Fruit fly (Drosophila melanogaster) whole organism, embryonic: Measurements from ENCODE around the gene galla-2.

ENCODE experiments used
- ATbp ChIP-seq: fragments of 200-800 bp; sonication (Bioruptor generic); optimal IDR thresholded peaks from 2 replicates; lab custom pipeline; 2017; ENCODE audit warnings: missing biosample characterization, mild to moderate bottlenecking, missing genetic modification characterization, missing genetic modification reagents
- Adf1 ChIP-seq: fragments of 200-800 bp; sonication (Bioruptor generic); IDR thresholded peaks from 2 replicates; pipeline ENCODE4 v1.3.6; 2022; ENCODE audit warnings: missing biosample characterization, missing genetic modification characterization
- Atf-2 ChIP-seq: fragments of 200-800 bp; sonication (Bioruptor generic); optimal IDR thresholded peaks from 2 replicates; lab custom pipeline; 2016; ENCODE audit warnings: missing biosample characterization, missing genetic modification characterization
- B-H1 ChIP-seq: fragments of 200-800 bp; sonication (Bioruptor generic); IDR thresholded peaks from 3 replicates; pipeline ENCODE4 v1.3.6; 2022; ENCODE audit warnings: missing biosample characterization, missing genetic modification characterization
- CG10366 ChIP-seq: fragments of 200-800 bp; sonication (Bioruptor generic); IDR thresholded peaks from 2 replicates; pipeline ENCODE4 v1.3.6; 2022; ENCODE audit warnings: missing biosample characterization, missing genetic modification characterization
- CG10959 ChIP-seq: fragments of 200-800 bp; sonication (Bioruptor generic); IDR thresholded peaks from 2 replicates; pipeline ENCODE4 v1.3.6; 2022; ENCODE audit warnings: missing biosample characterization, missing genetic modification characterization
- CG12104 ChIP-seq: fragments of 200-800 bp; sonication (Bioruptor generic); optimal IDR thresholded peaks from 3 replicates; lab custom pipeline; 2016; ENCODE audit warnings: missing biosample characterization, missing genetic modification characterization
- CG17328 ChIP-seq: fragments of 200-800 bp; sonication (Bioruptor generic); IDR thresholded peaks from 2 replicates; pipeline ENCODE4 v1.3.6; 2022; ENCODE audit warnings: missing biosample characterization, missing genetic modification characterization
- CG2116 ChIP-seq: fragments of 200-800 bp; sonication (Bioruptor generic); optimal IDR thresholded peaks from 3 replicates; lab custom pipeline; 2018; ENCODE audit warnings: missing biosample characterization, mild to moderate bottlenecking, missing genetic modification characterization
- CG31441 ChIP-seq: fragments of 200-800 bp; sonication (Bioruptor generic); IDR thresholded peaks from 2 replicates; pipeline ENCODE4 v1.3.6; 2022; ENCODE audit warnings: missing biosample characterization, missing genetic modification characterization
- CG34376 ChIP-seq: fragments of 200-800 bp; sonication (Bioruptor generic); optimal IDR thresholded peaks from 2 replicates; lab custom pipeline; 2018; ENCODE audit warnings: missing biosample characterization, mild to moderate bottlenecking, missing genetic modification characterization
- CG3838 ChIP-seq: fragments of 200-800 bp; sonication (Bioruptor generic); optimal IDR thresholded peaks from 3 replicates; lab custom pipeline; 2016; ENCODE audit warnings: missing biosample characterization, missing genetic modification characterization
- CG3847 ChIP-seq: fragments of 200-800 bp; sonication (Bioruptor generic); IDR thresholded peaks from 2 replicates; pipeline ENCODE4 v1.3.6; 2022; ENCODE audit warnings: missing biosample characterization, missing genetic modification characterization
- CG4360 ChIP-seq: fragments of 200-800 bp; sonication (Bioruptor generic); IDR thresholded peaks from 2 replicates; pipeline ENCODE4 v1.3.6; 2022; ENCODE audit warnings: missing biosample characterization, missing genetic modification characterization
- CG4424 ChIP-seq: fragments of 200-800 bp; sonication (Bioruptor generic); optimal IDR thresholded peaks from 3 replicates; lab custom pipeline; 2016; ENCODE audit warnings: missing biosample characterization, missing genetic modification characterization
- CG6254 ChIP-seq: fragments of 200-800 bp; sonication (Bioruptor generic); optimal IDR thresholded peaks from 3 replicates; lab custom pipeline; 2017; ENCODE audit warnings: mild to moderate bottlenecking, missing biosample characterization, missing genetic modification reagents, missing genetic modification characterization
- CG6689 ChIP-seq: fragments of 200-800 bp; sonication (Bioruptor generic); IDR thresholded peaks from 2 replicates; pipeline ENCODE4 v1.3.6; 2022; ENCODE audit warnings: missing biosample characterization, missing genetic modification characterization
- CG8281 ChIP-seq: fragments of 200-800 bp; sonication (Bioruptor generic); optimal IDR thresholded peaks from 2 replicates; lab custom pipeline; 2018; ENCODE audit warnings: missing biosample characterization, mild to moderate bottlenecking, missing genetic modification characterization, moderate library complexity
- CG8765 ChIP-seq: fragments of 200-800 bp; sonication (Bioruptor generic); IDR thresholded peaks from 2 replicates; pipeline ENCODE4 v1.3.6; 2022; ENCODE audit warnings: missing biosample characterization, missing genetic modification characterization
- CG9437 ChIP-seq: fragments of 200-800 bp; sonication (Bioruptor generic); optimal IDR thresholded peaks from 2 replicates; lab custom pipeline; 2018; ENCODE audit warnings: missing biosample characterization, mild to moderate bottlenecking, missing genetic modification characterization
- CG9609 ChIP-seq: fragments of 200-800 bp; sonication (Bioruptor generic); optimal IDR thresholded peaks from 3 replicates; lab custom pipeline; 2016; ENCODE audit warnings: missing biosample characterization, missing genetic modification characterization
- Dfd ChIP-seq, 2 experiments: fragments of >200 bp; optimal IDR thresholded peaks; 2 replicates each; lab custom pipeline; 2017; ENCODE audit warnings: missing biosample characterization in 2 of 2, missing genetic modification characterization in 2 of 2
- Dref ChIP-seq: fragments of 200-800 bp; sonication (Bioruptor generic); IDR thresholded peaks from 2 replicates; pipeline ENCODE4 v1.3.6; 2022; ENCODE audit warnings: missing biosample characterization, missing genetic modification characterization
- H2.0 ChIP-seq: fragments of 200-800 bp; sonication (Bioruptor generic); IDR thresholded peaks from 2 replicates; pipeline ENCODE4 v1.3.6; 2022; ENCODE audit warnings: missing biosample characterization, missing genetic modification characterization
- Mes4 ChIP-seq: fragments of 200-800 bp; sonication (Bioruptor generic); optimal IDR thresholded peaks from 2 replicates; lab custom pipeline; 2016; ENCODE audit warnings: missing biosample characterization, missing genetic modification characterization
- Ravus ChIP-seq: fragments of 200-800 bp; sonication (Bioruptor generic); IDR thresholded peaks from 2 replicates; pipeline ENCODE4 v1.3.6; 2022; ENCODE audit warnings: missing biosample characterization, missing genetic modification characterization
- Sox102F ChIP-seq: fragments of 200-800 bp; sonication (Bioruptor generic); optimal IDR thresholded peaks from 2 replicates; lab custom pipeline; 2018; ENCODE audit warnings: missing biosample characterization, mild to moderate bottlenecking, missing genetic modification characterization, moderate library complexity
- Sry-β ChIP-seq: fragments of 200-800 bp; sonication (Bioruptor generic); optimal IDR thresholded peaks from 2 replicates; lab custom pipeline; 2018; ENCODE audit warnings: missing biosample characterization, mild to moderate bottlenecking, missing genetic modification characterization, moderate library complexity
- Ssrp ChIP-seq: fragments of 200-800 bp; sonication (Bioruptor generic); optimal IDR thresholded peaks from 2 replicates; lab custom pipeline; 2018; ENCODE audit warnings: missing biosample characterization, mild to moderate bottlenecking, missing genetic modification characterization, moderate library complexity
- Stat92E ChIP-seq, 3 experiments: fragments of >200 bp in 2 of 3; fragments of 200-800 bp in 1 of 3; sonication (Bioruptor generic) in 1 of 3; optimal IDR thresholded peaks; 2 replicates each; lab custom pipeline; 2017 to 2019; ENCODE audit warnings: missing biosample characterization in 3 of 3, missing genetic modification characterization in 3 of 3, mild to moderate bottlenecking in 1 of 3, moderate library complexity in 1 of 3
- TFAM ChIP-seq: fragments of 200-800 bp; sonication (Bioruptor generic); optimal IDR thresholded peaks from 2 replicates; lab custom pipeline; 2017; ENCODE audit warnings: missing biosample characterization, missing genetic modification characterization, inconsistent platforms
- Xbp1 ChIP-seq: fragments of 200-800 bp; sonication (Bioruptor generic); optimal IDR thresholded peaks from 3 replicates; lab custom pipeline; 2016; ENCODE audit warnings: missing biosample characterization, mild to moderate bottlenecking, missing genetic modification characterization
- abd-A ChIP-seq: fragments of 200-800 bp; sonication (Bioruptor generic); optimal IDR thresholded peaks from 3 replicates; lab custom pipeline; 2019; ENCODE audit warnings: missing biosample characterization, mild to moderate bottlenecking, missing genetic modification characterization, moderate library complexity
- cas ChIP-seq: fragments of 200-800 bp; sonication (Bioruptor generic); IDR thresholded peaks from 2 replicates; pipeline ENCODE4 v1.3.6; 2022; ENCODE audit warnings: missing biosample characterization, missing genetic modification characterization
- caup ChIP-seq: fragments of 200-800 bp; sonication (Bioruptor generic); optimal IDR thresholded peaks from 3 replicates; lab custom pipeline; 2017; ENCODE audit warnings: missing biosample characterization, mild to moderate bottlenecking, missing genetic modification characterization, moderate library complexity; ENCODE audit not compliant: severe bottlenecking
- chinmo ChIP-seq: fragments of 200-800 bp; sonication (Bioruptor generic); IDR thresholded peaks from 4 replicates; pipeline ENCODE4 v1.3.6; 2022; ENCODE audit warnings: missing biosample characterization, missing genetic modification characterization; ENCODE audit not compliant: partially characterized antibody
- danr ChIP-seq: fragments of 200-800 bp; sonication (Bioruptor generic); IDR thresholded peaks from 2 replicates; pipeline ENCODE4 v1.3.6; 2022; ENCODE audit warnings: missing biosample characterization, missing genetic modification characterization
- ewg ChIP-seq: fragments of 200-800 bp; sonication (Bioruptor generic); optimal IDR thresholded peaks from 3 replicates; lab custom pipeline; 2017; ENCODE audit warnings: mild to moderate bottlenecking, missing biosample characterization, missing genetic modification reagents, missing genetic modification characterization
- kni ChIP-seq: fragments of 200-800 bp; sonication (Bioruptor generic); optimal IDR thresholded peaks from 3 replicates; lab custom pipeline; 2017; ENCODE audit warnings: mild to moderate bottlenecking, missing biosample characterization, missing genetic modification reagents, missing genetic modification characterization
- lab ChIP-seq: fragments of 200-800 bp; sonication (Bioruptor generic); optimal IDR thresholded peaks from 3 replicates; lab custom pipeline; 2017; ENCODE audit warnings: missing biosample characterization, missing genetic modification characterization, mild to moderate bottlenecking, moderate library complexity, missing genetic modification reagents
- p53 ChIP-seq: fragments of 200-800 bp; sonication (Bioruptor generic); optimal IDR thresholded peaks from 2 replicates; lab custom pipeline; 2016; ENCODE audit warnings: missing biosample characterization, missing genetic modification characterization
- rib ChIP-seq: fragments of 200-800 bp; sonication (Bioruptor generic); IDR thresholded peaks from 2 replicates; pipeline ENCODE4 v1.3.6; 2022; ENCODE audit warnings: missing biosample characterization, missing genetic modification characterization
- ro ChIP-seq: fragments of 200-800 bp; sonication (Bioruptor generic); IDR thresholded peaks from 2 replicates; pipeline ENCODE4 v1.3.6; 2022; ENCODE audit warnings: missing biosample characterization, missing genetic modification characterization
- stwl ChIP-seq: fragments of 200-800 bp; sonication (Bioruptor generic); optimal IDR thresholded peaks from 3 replicates; lab custom pipeline; 2018; ENCODE audit warnings: missing biosample characterization, mild to moderate bottlenecking, missing genetic modification characterization, moderate library complexity
- trem ChIP-seq: fragments of 200-800 bp; optimal IDR thresholded peaks from 3 replicates; lab custom pipeline; 2019; ENCODE audit warnings: missing biosample characterization, mild to moderate bottlenecking, missing genetic modification characterization, moderate library complexity
- trh ChIP-seq: fragments of 200-800 bp; sonication (Bioruptor generic); optimal IDR thresholded peaks from 2 replicates; lab custom pipeline; 2016; ENCODE audit warnings: missing biosample characterization, missing genetic modification characterization
- ttk ChIP-seq: fragments of 200-800 bp; sonication (Bioruptor generic); IDR thresholded peaks from 2 replicates; pipeline ENCODE4 v2.1.2; 2022; ENCODE audit warnings: missing biosample characterization, missing genetic modification characterization
- zen ChIP-seq: fragments of 200-800 bp; sonication (Bioruptor generic); optimal IDR thresholded peaks from 3 replicates; lab custom pipeline; 2018; ENCODE audit warnings: missing biosample characterization, mild to moderate bottlenecking, missing genetic modification characterization, moderate library complexity
- zfh1 ChIP-seq: fragments of 200-800 bp; sonication (Bioruptor generic); IDR thresholded peaks from 3 replicates; pipeline ENCODE4 v1.3.6; 2022; ENCODE audit warnings: missing biosample characterization, missing genetic modification characterization

The galla-2 gene

DNA sequence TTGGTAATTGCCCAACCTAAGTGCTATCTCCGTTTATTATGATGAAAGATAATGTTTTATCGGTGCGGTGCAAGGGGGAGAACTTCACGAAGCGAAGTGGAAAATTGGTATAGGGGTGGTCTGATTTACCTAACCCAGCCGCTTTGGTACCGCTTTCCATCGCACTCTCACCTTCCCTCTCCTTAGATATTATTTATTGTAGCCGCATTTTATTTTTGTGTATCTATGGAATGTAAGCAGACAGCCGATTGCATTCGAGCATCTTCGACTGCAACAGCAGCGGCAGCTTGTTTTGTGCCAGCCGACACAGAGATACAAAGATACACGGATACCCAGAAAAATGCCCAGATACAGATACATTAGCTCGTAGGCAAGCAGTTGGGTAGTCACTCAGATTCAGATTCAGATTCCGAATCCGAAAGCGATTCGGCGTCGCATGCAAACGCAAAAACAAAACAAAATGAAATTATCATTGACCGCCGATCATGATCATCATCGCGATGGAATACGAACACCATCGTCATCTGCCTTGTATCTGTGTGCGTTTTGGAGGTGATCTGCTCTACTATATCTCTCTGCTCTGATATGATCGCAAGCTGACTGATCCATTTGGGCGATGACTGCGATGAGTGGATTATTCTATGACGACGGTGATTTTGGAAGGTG lies 33.8 kb upstream of the galla-2 start (continued):
- TF ChIP-seq danr (GFP tag; lab: Robert Waterston, UW), result no peak
- no peak for TF ChIP-seq ro (GFP tag; lab: Robert Waterston, UW)
- no peak for TF ChIP-seq CG3847
- no peak for TF ChIP-seq H2.0 (GFP tag; lab: Robert Waterston, UW)
- no peak for TF ChIP-seq Atf-2
- no peak for TF ChIP-seq rib
- no peak for TF ChIP-seq trh (GFP tag; lab: Kevin White, UChicago)
- no peak for TF ChIP-seq CG3838 (GFP tag; lab: Kevin White, UChicago)
- TF ChIP-seq CG9437 (GFP tag; lab: Kevin White, UChicago), result no peak
- no peak for TF ChIP-seq CG6689
- no peak for TF ChIP-seq CG17328
- TF ChIP-seq ewg (GFP tag; lab: Kevin White, UChicago), result no peak
- TF ChIP-seq Sry-β (GFP tag; lab: Kevin White, UChicago), result no peak
- no peak for TF ChIP-seq CG10366 (GFP tag; lab: Robert Waterston, UW)
- TF ChIP-seq p53, result no peak
- no peak for TF ChIP-seq lab (GFP tag; lab: Kevin White, UChicago)
- TF ChIP-seq Dfd (GFP tag; optimal IDR thresholded peaks at IDR 0.05; lab: Kevin White, UChicago), result no peak
- TF ChIP-seq Sox102F (GFP tag; lab: Kevin White, UChicago), result no peak
- TF ChIP-seq Xbp1, result no peak
- TF ChIP-seq Stat92E (GFP tag; optimal IDR thresholded peaks at IDR 0.05; lab: Kevin White, UChicago), result peak in 1 of 3 experiments; percentile 73
- TF ChIP-seq CG4424 (GFP tag; lab: Kevin White, UChicago), result no peak
- TF ChIP-seq TFAM (GFP tag; lab: Kevin White, UChicago), result no peak
- TF ChIP-seq CG8765 (GFP tag; lab: Robert Waterston, UW), result no peak
- TF ChIP-seq ATbp (GFP tag; lab: Kevin White, UChicago), result no peak
- TF ChIP-seq B-H1 (GFP tag; lab: Robert Waterston, UW), result no peak
- TF ChIP-seq CG2116 (GFP tag; lab: Kevin White, UChicago), result no peak
- TF ChIP-seq CG9609, result no peak
- no peak for TF ChIP-seq stwl (tag; lab: Kevin White, UChicago)
- TF ChIP-seq zen (tag; lab: Kevin White, UChicago), result no peak

- TF ChIP-seq zen (tag; lab: Kevin White, UChicago) (peak; percentile 31), CG31441 (GFP tag; lab: Robert Waterston, UW) (peak; percentile 44), CG12104 (GFP tag; lab: Kevin White, UChicago) (peak; percentile 32), Ssrp (peak; percentile 6), Adf1 (GFP tag; lab: Robert Waterston, UW) (no peak), CG10959 (GFP tag; lab: Robert Waterston, UW) (no peak), Sry-β (GFP tag; lab: Kevin White, UChicago) (no peak), CG8281 (tag; lab: Kevin White, UChicago) (peak; percentile 51), CG17328 (peak; percentile 55; the same call in 1 of the 2 replicates), zfh1 (GFP tag; lab: Robert Waterston, UW) (peak; percentile 65), Mes4 (GFP tag; lab: Kevin White, UChicago) (peak; percentile 2), Dref (GFP tag; lab: Robert Waterston, UW) (no peak), CG6254 (GFP tag; lab: Kevin White, UChicago) (peak; percentile 2), chinmo (GFP tag; lab: Robert Waterston, UW) (0 out of 4 replicates have a peak, but pooled peaks have one; percentile 85), trem (tag; lab: Kevin White, UChicago) (peak; percentile 44), ttk (GFP tag; lab: Robert Waterston, UW) (no peak), abd-A (tag; lab: Kevin White, UChicago) (peak; percentile 87), CG4360 (GFP tag; lab: Robert Waterston, UW) (peak; percentile 96), kni (GFP tag; lab: Kevin White, UChicago) (peak; percentile 78), cas (GFP tag; lab: Robert Waterston, UW) (no peak), Ravus (GFP tag; lab: Robert Waterston, UW) (no peak; the same call in 1 of the 2 replicates), caup (no peak), CG34376 (no peak)
These were observed 32.9 kb upstream of the galla-2 start for dm6 chr3L:10849620-10850302.
